Worm (Caenorhabditis elegans): Measurements from ENCODE around the gene fbxa-77.
"Not testable (repeated sequence)": the region's sequence is repeated elsewhere in the genome, so short reads cannot be mapped to it uniquely, and the experiment has no call there.

Gene fbxa-77

DNA sequence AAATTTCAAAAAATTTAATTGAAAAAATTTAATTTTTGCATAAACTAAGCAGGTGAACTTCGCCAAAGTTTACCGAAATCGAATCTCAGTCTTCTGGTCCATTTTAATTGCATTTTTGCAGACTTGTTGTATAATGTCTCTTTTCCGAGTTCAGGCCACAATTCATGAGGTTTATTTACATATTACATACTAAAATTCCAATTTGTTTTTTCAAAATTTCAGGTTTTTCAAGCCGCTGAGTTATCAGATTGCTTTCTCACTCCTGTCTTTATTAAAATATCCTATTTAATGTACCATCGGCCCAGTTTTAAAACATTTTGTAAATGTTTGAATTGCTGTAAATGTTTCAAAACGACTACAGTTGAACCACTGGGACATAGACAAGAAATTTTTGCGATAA is 7.2 kb downstream of the fbxa-77 start, which contains the start of gene fbxa-208:
Gene fbxa-208, plus strand, starts transcription at position 301 of the 400 bp plus-strand sequence.
- TF ChIP-seq lin-54 (GFP tag; optimal IDR thresholded peaks at IDR 0.05); F10E7.11 (tag; optimal IDR thresholded peaks at IDR 0.05); unc-130 (GFP tag; optimal IDR thresholded peaks at IDR 0.05): not testable (repeated sequence)

DNA sequence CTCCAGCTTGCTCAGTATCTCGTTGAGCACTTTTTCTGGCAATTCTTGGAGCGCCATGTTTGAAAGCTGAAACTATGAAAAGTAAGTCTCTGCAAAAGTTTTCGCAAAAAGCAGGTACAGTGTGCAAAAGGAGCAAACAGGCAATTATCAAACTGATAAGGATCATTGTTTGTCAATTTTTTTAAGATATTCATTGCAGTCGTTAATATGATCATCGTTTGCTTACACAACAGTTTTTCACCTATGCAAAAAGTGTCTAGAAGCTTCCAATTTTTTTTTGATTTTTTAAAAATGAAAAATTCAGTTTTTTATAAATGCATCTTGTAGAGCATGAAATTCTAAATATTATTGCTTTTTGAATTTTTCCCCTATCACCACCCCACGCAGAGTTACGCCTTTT is 9.1 kb downstream of the fbxa-77 start, which contains the start of gene fbxa-78:
Gene fbxa-78, minus strand, starts transcription at position 101 of the 400 bp plus-strand sequence.
- TF ChIP-seq chd-7, nhr-90, dpff-1 (tag; optimal IDR thresholded peaks at IDR 0.05): not testable (repeated sequence)

DNA sequence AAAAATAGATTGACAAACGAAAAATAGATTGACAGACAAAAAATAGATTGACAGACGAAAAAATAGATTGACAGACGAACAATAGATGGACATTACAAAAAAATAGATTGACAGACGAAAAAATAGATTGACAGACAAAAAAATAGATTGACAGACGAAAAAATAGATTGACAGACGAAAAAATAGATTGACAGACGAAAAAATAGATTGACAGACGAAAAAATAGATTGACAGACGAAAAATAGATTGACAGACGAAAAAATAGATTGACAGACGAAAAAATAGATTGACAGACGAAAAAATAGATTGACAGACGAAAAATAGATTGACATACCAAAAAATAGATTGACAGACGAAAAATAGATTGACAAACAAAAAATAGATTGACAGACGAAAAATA is 11.0 kb downstream of the fbxa-77 start:
- peak; percentile 98 for TF ChIP-seq egrh-3 (GFP tag; IDR thresholded peaks at IDR 0.05)

DNA sequence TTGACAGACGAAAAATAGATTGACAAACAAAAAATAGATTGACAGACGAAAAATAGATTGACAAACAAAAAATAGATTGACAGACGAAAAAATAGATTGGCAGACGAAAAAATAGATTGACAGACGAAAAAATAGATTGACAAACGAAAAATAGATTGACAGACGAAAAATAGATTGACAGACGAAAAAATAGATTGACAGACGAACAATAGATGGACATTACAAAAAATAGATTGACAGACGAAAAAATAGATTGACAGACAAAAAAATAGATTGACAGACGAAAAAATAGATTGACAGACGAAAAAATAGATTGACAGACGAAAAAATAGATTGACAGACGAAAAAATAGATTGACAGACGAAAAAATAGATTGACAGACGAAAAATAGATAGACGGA is 11.9 kb downstream of the fbxa-77 start:
- TF ChIP-seq ceh-91 (GFP tag; IDR thresholded peaks at IDR 0.05) (peak; percentile 9; the same call in 1 of the 2 replicates), egrh-3 (GFP tag; IDR thresholded peaks at IDR 0.05) (peak; percentile 20), Y53F4B.3 (GFP tag; IDR thresholded peaks at IDR 0.05) (peak; percentile 93; the same call in 1 of the 2 replicates)

DNA sequence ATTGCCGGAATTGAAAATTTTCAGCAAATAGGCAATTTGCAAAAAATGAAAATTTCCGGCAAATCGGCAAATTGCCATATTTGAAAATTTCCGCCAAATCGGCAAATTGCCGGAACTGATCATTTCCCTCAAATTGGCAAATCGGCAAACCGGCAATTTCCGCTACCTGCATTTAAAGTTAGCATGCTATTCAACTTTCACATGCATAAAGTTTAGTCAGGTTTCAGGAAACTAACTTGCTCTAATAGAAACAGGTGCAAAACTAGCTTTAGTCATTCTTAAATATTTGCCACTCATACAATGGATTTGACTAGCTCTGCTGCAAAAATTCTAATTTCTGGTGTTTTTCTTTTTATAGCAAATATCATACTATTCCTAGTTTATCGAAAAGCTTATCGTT is 14.4 kb downstream of the fbxa-77 start, which contains the start of gene srz-9:
Gene srz-9, plus strand, starts transcription at position 301 of the 400 bp plus-strand sequence.
- not testable (repeated sequence) for TF ChIP-seq B0261.1 (tag; optimal IDR thresholded peaks at IDR 0.05); zfh-2 (GFP tag; conservative IDR thresholded peaks at IDR 0.05); C06A6.2 (GFP tag; conservative IDR thresholded peaks at IDR 0.05)

DNA sequence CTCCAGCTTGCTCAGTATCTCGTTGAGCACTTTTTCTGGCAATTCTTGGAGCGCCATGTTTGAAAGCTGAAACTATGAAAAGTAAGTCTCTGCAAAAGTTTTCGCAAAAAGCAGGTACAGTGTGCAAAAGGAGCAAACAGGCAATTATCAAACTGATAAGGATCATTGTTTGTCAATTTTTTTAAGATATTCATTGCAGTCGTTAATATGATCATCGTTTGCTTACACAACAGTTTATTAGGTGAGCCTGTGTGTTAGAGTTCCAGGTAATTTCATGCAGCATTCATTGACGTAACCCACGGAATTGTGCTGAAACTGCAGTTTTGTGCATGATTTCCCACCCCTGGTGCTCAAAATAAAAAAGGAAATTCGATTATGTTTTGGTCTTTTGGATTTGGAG is 17.5 kb downstream of the fbxa-77 start, which contains the start of gene fbxa-151:
Gene fbxa-151, minus strand, starts transcription at position 101 of the 400 bp plus-strand sequence.
- not testable (repeated sequence) for TF ChIP-seq chd-7 (tag; optimal IDR thresholded peaks at IDR 0.05); mxl-1 (tag; optimal IDR thresholded peaks at IDR 0.05); Y67H2A.10 (GFP tag; conservative IDR thresholded peaks at IDR 0.05)

DNA sequence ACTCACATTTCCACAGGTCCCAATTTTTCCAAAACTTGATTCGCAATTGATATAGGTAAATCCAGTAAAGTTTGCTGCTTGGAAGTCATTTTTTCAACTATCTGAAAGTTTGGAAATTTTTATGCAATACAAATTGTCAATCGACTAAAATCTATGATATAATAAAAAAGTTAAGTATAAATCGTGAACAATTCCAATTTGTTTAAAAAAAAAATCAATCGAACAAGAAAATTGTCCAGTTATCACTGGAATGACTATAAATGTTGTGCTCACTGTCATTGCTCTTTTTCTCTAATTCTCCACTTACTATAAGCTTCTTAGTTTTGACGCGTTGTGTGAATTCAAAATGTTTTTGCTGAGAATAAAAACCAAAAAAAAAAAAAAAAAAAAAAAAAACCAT is 19.9 kb downstream of the fbxa-77 start, which contains the start of gene fbxa-32:
Gene fbxa-32, minus strand, starts transcription at position 101 of the 400 bp plus-strand sequence.
- TF ChIP-seq nhr-80 (tag; optimal IDR thresholded peaks at IDR 0.05) (peak; percentile 36), B0019.2 (GFP tag; conservative IDR thresholded peaks at IDR 0.05) (no peak), lir-1 (GFP tag; conservative IDR thresholded peaks at IDR 0.05) (no peak)

DNA sequence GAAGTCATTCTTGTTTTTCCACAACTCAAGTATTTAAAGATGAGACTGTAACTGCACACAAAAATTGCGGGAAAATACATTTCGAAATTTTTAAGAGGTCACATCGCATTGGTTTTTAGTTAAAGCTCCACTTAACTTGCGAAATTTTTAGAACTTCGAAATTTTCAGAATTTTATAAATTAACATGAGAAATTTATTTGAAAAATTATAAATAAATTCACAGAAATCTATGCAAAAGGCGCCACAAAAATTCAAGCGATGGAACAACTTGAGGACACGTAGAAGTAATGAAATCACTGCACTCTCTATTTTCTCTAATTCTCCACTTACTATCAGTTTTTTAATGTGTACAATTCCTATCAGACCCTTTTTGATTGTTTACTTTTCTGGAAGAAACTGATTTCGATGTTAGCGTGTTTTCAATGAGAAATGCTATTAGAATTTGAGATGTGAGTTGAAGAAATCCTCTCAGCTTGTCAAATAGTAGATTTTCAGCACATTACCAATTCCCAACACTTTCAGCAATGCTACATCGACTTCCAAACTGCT is 22.2 kb downstream of the fbxa-77 start, which contains the start of gene fbxa-31:
Gene fbxa-31, minus strand, starts transcription at position 51 of the 549 bp plus-strand sequence.
- TF ChIP-seq let-526 (GFP tag; IDR thresholded peaks at IDR 0.05) = no peak
- TF ChIP-seq lag-1 (GFP tag; IDR thresholded peaks at IDR 0.05) = no peak
- no peak for TF ChIP-seq cebp-1 (GFP tag; IDR thresholded peaks at IDR 0.05)
- TF ChIP-seq cebp-1 (tag; optimal IDR thresholded peaks at IDR 0.05) = peak; percentile 23
- TF ChIP-seq nhr-80 (tag; optimal IDR thresholded peaks at IDR 0.05) = peak; percentile 45

DNA sequence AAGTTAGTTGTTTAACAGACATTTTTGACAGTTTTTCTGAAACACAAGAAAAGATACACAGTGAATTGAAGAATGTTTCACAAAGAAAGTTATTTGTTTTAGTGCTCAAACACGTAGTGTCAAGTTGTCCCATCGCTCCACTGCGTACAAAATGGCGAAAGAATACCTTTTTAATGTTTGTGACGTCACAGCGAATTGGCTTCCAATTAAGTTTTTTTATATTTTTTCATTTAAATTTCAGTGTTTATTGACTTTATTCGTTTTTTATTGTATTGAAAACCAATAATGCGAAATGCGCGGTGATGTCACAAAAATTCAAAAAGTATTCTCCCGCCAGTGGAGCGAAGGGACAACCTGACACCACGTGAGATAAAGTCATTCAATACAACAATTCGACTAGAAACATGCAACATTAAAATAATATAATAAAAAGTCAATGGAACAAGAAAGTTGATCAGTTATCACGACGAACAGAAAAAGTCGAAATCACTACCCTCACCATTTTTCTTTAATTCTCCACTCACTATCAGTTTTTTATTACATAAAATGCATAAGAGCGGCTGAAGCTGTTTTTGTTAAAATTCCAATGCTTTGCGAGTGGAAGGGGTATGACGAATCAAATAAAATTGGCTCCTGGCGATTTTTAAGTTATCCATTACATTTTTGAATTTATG is 24.5 kb downstream of the fbxa-77 start, which contains the start of gene fbxa-29:
Gene fbxa-29, minus strand, starts transcription at position 51 of the 674 bp plus-strand sequence.
- peak; percentile 30 for TF ChIP-seq nhr-80 (tag; optimal IDR thresholded peaks at IDR 0.05)
- TF ChIP-seq rec-8 (tag; optimal IDR thresholded peaks at IDR 0.05) = no peak
- TF ChIP-seq dox-1 (GFP tag; IDR thresholded peaks at IDR 0.05) = no peak
- TF ChIP-seq rcor-1 (GFP tag; IDR thresholded peaks at IDR 0.05) = no peak
- no peak for TF ChIP-seq gei-17 (GFP tag; optimal IDR thresholded peaks at IDR 0.05)

All from whole organism, young adult.